Worm (Caenorhabditis elegans) whole organism, L4 larva: Measurements from ENCODE around the gene nspc-19.

Experiments used
- F37D6.2 ChIP-seq: sonication (generic microtip); optimal IDR thresholded peaks from 2 replicates; lab custom pipeline; 2016; ENCODE audit warnings: mild to moderate bottlenecking, missing genetic modification characterization, missing compliant biosample characterization
- R02D3.7 ChIP-seq: fragments of 150-350 bp; sonication (generic microtip); optimal IDR thresholded peaks from 3 replicates; lab custom pipeline; 2014; ENCODE audit warnings: missing biosample characterization, missing genetic modification characterization
- T20F7.1 ChIP-seq: fragments of 200-800 bp; sonication (Bioruptor generic); optimal IDR thresholded peaks from 2 replicates; lab custom pipeline; 2018; ENCODE audit warnings: mild to moderate bottlenecking, missing genetic modification characterization, missing compliant biosample characterization
- T26A8.4 ChIP-seq: fragments of 200-800 bp; sonication (Bioruptor generic); IDR thresholded peaks from 2 replicates; pipeline ENCODE4 v1.3.6; 2022; ENCODE audit warnings: missing genetic modification characterization, missing compliant biosample characterization
- Y105C5A.15 ChIP-seq: fragments of 200-800 bp; sonication (Bioruptor generic); IDR thresholded peaks from 2 replicates; pipeline ENCODE4 v1.3.6; 2022; ENCODE audit warnings: missing genetic modification characterization, missing compliant biosample characterization
- Y48G9A.11 ChIP-seq: fragments of 200-800 bp; sonication (Bioruptor generic); IDR thresholded peaks from 2 replicates; pipeline ENCODE4 v1.3.6; 2022; ENCODE audit warnings: missing genetic modification reagents, missing genetic modification characterization, missing compliant biosample characterization
- Y5F2A.4 ChIP-seq: fragments of 200-800 bp; sonication (Bioruptor generic); optimal IDR thresholded peaks from 2 replicates; lab custom pipeline; 2018; ENCODE audit warnings: mild to moderate bottlenecking, missing genetic modification characterization, missing compliant biosample characterization
- ZK546.5 ChIP-seq, 2 experiments: sonication (generic microtip); optimal IDR thresholded peaks; 2 replicates each; lab custom pipeline; 2017; ENCODE audit warnings: missing biosample characterization in 2 of 2, missing genetic modification characterization in 2 of 2
- aly-2 ChIP-seq: sonication (generic microtip); optimal IDR thresholded peaks from 2 replicates; lab custom pipeline; 2018; ENCODE audit warnings: missing biosample characterization, missing genetic modification characterization
- ceh-20 ChIP-seq: fragments of 200-800 bp; sonication (Bioruptor generic); IDR thresholded peaks from 2 replicates; pipeline ENCODE4 v1.3.6; 2022; ENCODE audit warnings: missing genetic modification reagents, missing genetic modification characterization, missing compliant biosample characterization
- ceh-44 ChIP-seq: fragments of 200-800 bp; sonication (Bioruptor generic); IDR thresholded peaks from 2 replicates; pipeline ENCODE4 v1.3.6; 2022; ENCODE audit warnings: missing genetic modification reagents, missing genetic modification characterization, missing compliant biosample characterization
- ceh-82 ChIP-seq: sonication (generic microtip); optimal IDR thresholded peaks from 2 replicates; lab custom pipeline; 2017; ENCODE audit warnings: missing biosample characterization, missing genetic modification characterization
- daf-8 ChIP-seq: fragments of 200-800 bp; sonication (Bioruptor generic); IDR thresholded peaks from 2 replicates; pipeline ENCODE4 v1.3.6; 2022; ENCODE audit warnings: missing genetic modification characterization, missing compliant biosample characterization
- dmd-6 ChIP-seq: fragments of 200-800 bp; sonication (Bioruptor generic); IDR thresholded peaks from 2 replicates; pipeline ENCODE4 v1.3.6; 2022; ENCODE audit warnings: missing genetic modification reagents, missing genetic modification characterization, missing compliant biosample characterization
- dpl-1 ChIP-seq: fragments of 150-350 bp; optimal IDR thresholded peaks from 2 replicates; lab custom pipeline; 2014; ENCODE audit warnings: missing biosample characterization, missing genetic modification reagents, missing genetic modification characterization
- dve-1 ChIP-seq: sonication (generic microtip); optimal IDR thresholded peaks from 2 replicates; lab custom pipeline; 2017; ENCODE audit warnings: antibody characterized with exemption, mild to moderate bottlenecking, missing genetic modification characterization, missing compliant biosample characterization; ENCODE audit not compliant: insufficient read depth
- egl-43 ChIP-seq: fragments of 200-800 bp; sonication (Bioruptor generic); IDR thresholded peaks from 2 replicates; pipeline ENCODE4 v1.3.6; 2022; ENCODE audit warnings: missing genetic modification reagents, missing genetic modification characterization, missing compliant biosample characterization
- gei-8 ChIP-seq: fragments of 200-800 bp; sonication (Bioruptor generic); optimal IDR thresholded peaks from 2 replicates; lab custom pipeline; 2018; ENCODE audit warnings: mild to moderate bottlenecking, missing genetic modification characterization, missing compliant biosample characterization
- hmg-1.1 ChIP-seq: fragments of 200-800 bp; sonication (Bioruptor generic); IDR thresholded peaks from 2 replicates; pipeline ENCODE4 v1.3.6; 2022; ENCODE audit warnings: missing genetic modification reagents, missing genetic modification characterization, missing compliant biosample characterization
- jun-1 ChIP-seq: fragments of 150-350 bp; optimal IDR thresholded peaks from 2 replicates; lab custom pipeline; 2014; ENCODE audit warnings: missing biosample characterization, missing genetic modification reagents, missing genetic modification characterization
- lin-1 ChIP-seq: fragments of 200-800 bp; sonication (Bioruptor generic); IDR thresholded peaks from 2 replicates; pipeline ENCODE4 v1.3.6; 2022; ENCODE audit warnings: missing genetic modification reagents, missing genetic modification characterization, missing compliant biosample characterization
- lin-13 ChIP-seq: fragments of 150-350 bp; optimal IDR thresholded peaks from 2 replicates; lab custom pipeline; 2014; ENCODE audit warnings: missing biosample characterization, missing genetic modification reagents, missing genetic modification characterization
- lin-29 ChIP-seq: fragments of 200-800 bp; sonication (Bioruptor generic); IDR thresholded peaks from 2 replicates; pipeline ENCODE4 v1.3.6; 2022; ENCODE audit warnings: missing genetic modification reagents, missing genetic modification characterization, missing compliant biosample characterization
- lin-38 ChIP-seq: fragments of 200-800 bp; sonication (Bioruptor generic); IDR thresholded peaks from 2 replicates; pipeline ENCODE4 v1.3.6; 2022; ENCODE audit warnings: missing genetic modification reagents, missing genetic modification characterization, missing compliant biosample characterization
- lir-3 ChIP-seq: sonication (generic microtip); optimal IDR thresholded peaks from 2 replicates; lab custom pipeline; 2016; ENCODE audit warnings: mild to moderate bottlenecking, missing genetic modification characterization, missing compliant biosample characterization
- madf-5 ChIP-seq, 2 experiments: fragments of 200-800 bp; sonication (Bioruptor generic); IDR thresholded peaks; 2 replicates each; pipeline ENCODE4 v1.3.6; 2022; ENCODE audit warnings: missing compliant biosample characterization in 2 of 2, missing genetic modification characterization in 2 of 2
- mep-1 ChIP-seq: fragments of 150-350 bp; sonication (generic microtip); optimal IDR thresholded peaks from 3 replicates; lab custom pipeline; 2014; ENCODE audit warnings: missing biosample characterization, missing genetic modification characterization
- mxl-2 ChIP-seq: fragments of 200-800 bp; sonication (Bioruptor generic); conservative IDR thresholded peaks from 2 replicates; pipeline ENCODE4 v1.3.6; 2022; ENCODE audit warnings: missing genetic modification reagents, missing genetic modification characterization, missing compliant biosample characterization
- nhr-10 ChIP-seq: fragments of 150-350 bp; optimal IDR thresholded peaks from 2 replicates; lab custom pipeline; 2014; ENCODE audit warnings: missing biosample characterization, missing genetic modification characterization
- nhr-102 ChIP-seq: sonication (generic microtip); optimal IDR thresholded peaks from 2 replicates; lab custom pipeline; 2016; ENCODE audit warnings: mild to moderate bottlenecking, missing genetic modification characterization, moderate library complexity, missing compliant biosample characterization
- nhr-11 ChIP-seq: fragments of 150-350 bp; optimal IDR thresholded peaks from 2 replicates; lab custom pipeline; 2014; ENCODE audit warnings: missing biosample characterization, missing genetic modification characterization
- nhr-237 ChIP-seq: sonication (generic microtip); optimal IDR thresholded peaks from 2 replicates; lab custom pipeline; 2017; ENCODE audit warnings: missing biosample characterization, missing genetic modification characterization
- nhr-28 ChIP-seq: fragments of 150-350 bp; optimal IDR thresholded peaks from 2 replicates; lab custom pipeline; 2014; ENCODE audit warnings: missing biosample characterization, missing genetic modification characterization
- nhr-42 ChIP-seq: fragments of 200-800 bp; sonication (Bioruptor generic); IDR thresholded peaks from 2 replicates; pipeline ENCODE4 v1.3.6; 2022; ENCODE audit warnings: missing genetic modification characterization, missing compliant biosample characterization
- nhr-48 ChIP-seq: sonication (generic microtip); optimal IDR thresholded peaks from 2 replicates; lab custom pipeline; 2016; ENCODE audit warnings: mild to moderate bottlenecking, missing genetic modification characterization, missing compliant biosample characterization
- nhr-6 ChIP-seq: fragments of 150-350 bp; optimal IDR thresholded peaks from 2 replicates; lab custom pipeline; 2014; ENCODE audit warnings: missing biosample characterization, missing genetic modification characterization
- nhr-77 ChIP-seq: fragments of 150-350 bp; optimal IDR thresholded peaks from 2 replicates; lab custom pipeline; 2014; ENCODE audit warnings: missing biosample characterization, missing genetic modification characterization
- pha-4 ChIP-seq, 2 experiments: fragments of 150-350 bp in 1 of 2; fragments of 200-800 bp in 1 of 2; sonication (Bioruptor generic) in 1 of 2; IDR thresholded peaks in 1 of 2; optimal IDR thresholded peaks in 1 of 2; 2 replicates each; pipeline versions ENCODE4 v1.3.6 to Lab custom; 2014 to 2022; ENCODE audit warnings: missing genetic modification characterization in 2 of 2, missing genetic modification reagents in 2 of 2, missing biosample characterization in 1 of 2, missing compliant biosample characterization in 1 of 2
- php-3 ChIP-seq: fragments of 200-800 bp; sonication (Bioruptor generic); IDR thresholded peaks from 2 replicates; pipeline ENCODE4 v1.3.6; 2022; ENCODE audit warnings: missing genetic modification reagents, missing genetic modification characterization, missing compliant biosample characterization
- saeg-2 ChIP-seq: fragments of 200-800 bp; sonication (Bioruptor generic); IDR thresholded peaks from 2 replicates; pipeline ENCODE4 v1.3.6; 2022; ENCODE audit warnings: missing genetic modification reagents, missing genetic modification characterization, missing compliant biosample characterization
- sdz-12 ChIP-seq: fragments of 200-800 bp; sonication (Bioruptor generic); optimal IDR thresholded peaks from 2 replicates; lab custom pipeline; 2018; ENCODE audit warnings: mild to moderate bottlenecking, missing genetic modification characterization, missing compliant biosample characterization
- set-16 ChIP-seq: fragments of 200-800 bp; sonication (Bioruptor generic); IDR thresholded peaks from 2 replicates; pipeline ENCODE4 v1.3.6; 2022; ENCODE audit warnings: missing genetic modification reagents, missing genetic modification characterization, missing compliant biosample characterization
- snpc-4 ChIP-seq: fragments of 150-350 bp; optimal IDR thresholded peaks from 2 replicates; lab custom pipeline; 2014; ENCODE audit warnings: missing biosample characterization, missing genetic modification characterization
- unc-39 ChIP-seq: sonication (generic microtip); optimal IDR thresholded peaks from 2 replicates; lab custom pipeline; 2017; ENCODE audit warnings: missing biosample characterization, missing genetic modification characterization
- zfp-2 ChIP-seq: sonication (generic microtip); optimal IDR thresholded peaks from 2 replicates; lab custom pipeline; 2016; ENCODE audit warnings: mild to moderate bottlenecking, missing genetic modification characterization, missing compliant biosample characterization
- zfp-3 ChIP-seq: fragments of 200-800 bp; sonication (Bioruptor generic); conservative IDR thresholded peaks from 2 replicates; pipeline ENCODE4 v1.3.6; 2022; ENCODE audit warnings: missing genetic modification reagents, missing genetic modification characterization, missing compliant biosample characterization
- zip-11 ChIP-seq: fragments of 200-800 bp; sonication (Bioruptor generic); IDR thresholded peaks from 2 replicates; pipeline ENCODE4 v1.3.6; 2022; ENCODE audit warnings: missing genetic modification characterization, missing compliant biosample characterization
- ztf-11 ChIP-seq: fragments of 150-350 bp; optimal IDR thresholded peaks from 2 replicates; lab custom pipeline; 2014; ENCODE audit warnings: missing biosample characterization, missing genetic modification characterization

Gene nspc-19

ce11 chrX:14561416-14561973, 33.0 kb downstream of the nspc-19 start (continued):
- TF ChIP-seq R02D3.7 (tag; lab: Kevin White, UChicago) (no peak), lin-13 (GFP tag; lab: Kevin White, UChicago) (peak; percentile 3), nhr-10 (no peak), nhr-42 (GFP tag; lab: Robert Waterston, UW) (no peak), nhr-237 (no peak), lir-3 (tag; lab: Kevin White, UChicago) (no peak), mep-1 (tag; lab: Kevin White, UChicago) (peak; percentile 72), egl-43 (peak; percentile 66), gei-8 (GFP tag; lab: Kevin White, UChicago) (no peak), php-3 (GFP tag; lab: Robert Waterston, UW) (peak; percentile 82), nhr-102 (tag; lab: Kevin White, UChicago) (no peak)

ce11 chrX:14562286-14563086, 34.0 kb downstream of the nspc-19 start:
- TF ChIP-seq dpl-1 (no peak), ceh-44 (GFP tag; lab: Robert Waterston, UW) (no peak), pha-4 (GFP tag; IDR thresholded peaks at IDR 0.05; lab: Robert Waterston, UW) (peak; percentile 34; the same call in 1 of the 2 replicates), pha-4 (tag; optimal IDR thresholded peaks at IDR 0.05; lab: Kevin White, UChicago) (no peak), madf-5 (GFP tag; IDR thresholded peaks at IDR 0.05; lab: Robert Waterston, UW) (no peak), mep-1 (tag; lab: Kevin White, UChicago) (peak; percentile 25), set-16 (no peak), ceh-82 (tag; lab: Kevin White, UChicago) (no peak), dve-1 (peak; percentile 54), lin-1 (GFP tag; lab: Robert Waterston, UW) (no peak), T20F7.1 (GFP tag; lab: Kevin White, UChicago) (no peak), lir-3 (tag; lab: Kevin White, UChicago) (no peak), daf-8 (GFP tag; lab: Robert Waterston, UW) (no peak), zip-11 (GFP tag; lab: Robert Waterston, UW) (no peak), zfp-2 (tag; lab: Kevin White, UChicago) (no peak), Y105C5A.15 (GFP tag; lab: Robert Waterston, UW) (no peak), jun-1 (tag; lab: Kevin White, UChicago) (no peak), unc-39 (no peak), lin-38 (GFP tag; lab: Robert Waterston, UW) (no peak), ceh-20 (GFP tag; lab: Robert Waterston, UW) (peak; percentile 43; the same call in 1 of the 2 replicates), hmg-1.1 (GFP tag; lab: Robert Waterston, UW) (no peak), lin-29 (no peak), zfp-3 (GFP tag; lab: Robert Waterston, UW) (no peak), nhr-28 (peak; percentile 91), F37D6.2 (tag; lab: Kevin White, UChicago) (peak; percentile 77), Y5F2A.4 (GFP tag; lab: Kevin White, UChicago) (no peak), mxl-2 (peak; percentile 36; the same call in 1 of the 2 replicates), Y48G9A.11 (GFP tag; lab: Robert Waterston, UW) (no peak), ztf-11 (tag; lab: Kevin White, UChicago) (no peak), nhr-6 (tag; lab: Kevin White, UChicago) (peak; percentile 7), sdz-12 (no peak), nhr-10 (no peak), nhr-48 (tag; lab: Kevin White, UChicago) (peak; percentile 90), saeg-2 (GFP tag; lab: Robert Waterston, UW) (0 out of 2 replicates have a peak, but pooled peaks have one; percentile 31), nhr-77 (tag; lab: Kevin White, UChicago) (peak; percentile 61), T26A8.4 (GFP tag; lab: Robert Waterston, UW) (no peak), snpc-4 (tag; lab: Kevin White, UChicago) (no peak), ZK546.5 (tag; optimal IDR thresholded peaks at IDR 0.05; lab: Kevin White, UChicago) (no peak), aly-2 (tag; lab: Kevin White, UChicago) (no peak), nhr-11 (tag; lab: Kevin White, UChicago) (peak; percentile 97), dmd-6 (GFP tag; lab: Robert Waterston, UW) (peak; percentile 82)
